Worm (Caenorhabditis elegans): ENCODE data around the gene B0238.12.

Gene B0238.12

ce11 chrV:5303389-5303788, 37.7 kb downstream of the B0238.12 start, which contains the start of gene ncx-2:
Gene ncx-2 (plus strand): TSS chrV:5303689.
- no peak for TF ChIP-seq ceh-82 (tag; optimal IDR thresholded peaks at IDR 0.05)
- no peak for TF ChIP-seq hmg-11 (tag; optimal IDR thresholded peaks at IDR 0.05)
- TF ChIP-seq pha-4 (tag; optimal IDR thresholded peaks at IDR 0.05), result no peak
- TF ChIP-seq ZK546.5 (tag; optimal IDR thresholded peaks at IDR 0.05), result no peak

ce11 chrV:5304366-5304765, 38.7 kb downstream of the B0238.12 start:
- no peak for TF ChIP-seq unc-39 (tag; optimal IDR thresholded peaks at IDR 0.05)
- TF ChIP-seq zag-1 (tag; optimal IDR thresholded peaks at IDR 0.05), result no peak
- no peak for TF ChIP-seq skn-1 (tag; optimal IDR thresholded peaks at IDR 0.05)
- no peak for TF ChIP-seq mml-1 (tag; optimal IDR thresholded peaks at IDR 0.05)
- no peak for TF ChIP-seq elt-2 (tag; optimal IDR thresholded peaks at IDR 0.05)
- TF ChIP-seq unc-62 (GFP tag; optimal IDR thresholded peaks at IDR 0.05), result no peak
- no peak for TF ChIP-seq nhr-237 (tag; optimal IDR thresholded peaks at IDR 0.05)
- no peak for TF ChIP-seq sea-2 (GFP tag; optimal IDR thresholded peaks at IDR 0.05)
- TF ChIP-seq ceh-9 (tag; optimal IDR thresholded peaks at IDR 0.05), result no peak
- TF ChIP-seq ztf-11 (tag; optimal IDR thresholded peaks at IDR 0.05), result no peak
- TF ChIP-seq nhr-28 (tag; optimal IDR thresholded peaks at IDR 0.05), result no peak
- TF ChIP-seq ama-1 (optimal IDR thresholded peaks at IDR 0.05), result no peak

ce11 chrV:5311635-5312034, 46.0 kb downstream of the B0238.12 start, which contains the start of gene C10G8.4:
Gene C10G8.4 (plus strand): TSS chrV:5311935.
- TF ChIP-seq ZK546.5 (tag; optimal IDR thresholded peaks at IDR 0.05) (no peak), elt-2 (tag; optimal IDR thresholded peaks at IDR 0.05) (no peak), eor-1 (tag; optimal IDR thresholded peaks at IDR 0.05) (no peak), fos-1 (tag; optimal IDR thresholded peaks at IDR 0.05) (no peak), hmg-11 (tag; optimal IDR thresholded peaks at IDR 0.05) (no peak), zag-1 (tag; optimal IDR thresholded peaks at IDR 0.05) (no peak), ceh-16 (tag; optimal IDR thresholded peaks at IDR 0.05) (no peak), nhr-43 (tag; optimal IDR thresholded peaks at IDR 0.05; ENCODE audit: poor library complexity, severe bottlenecking) (no peak), snpc-4 (tag; optimal IDR thresholded peaks at IDR 0.05) (no peak), nhr-12 (tag; optimal IDR thresholded peaks at IDR 0.05) (no peak), nhr-25 (tag; optimal IDR thresholded peaks at IDR 0.05) (no peak), mml-1 (tag; optimal IDR thresholded peaks at IDR 0.05) (no peak)

ce11 chrV:5312453-5312852, 46.8 kb downstream of the B0238.12 start, which contains the start of gene C10G8.3:
Gene C10G8.3 (plus strand): TSS chrV:5312753.
- no peak for TF ChIP-seq unc-62 (GFP tag; optimal IDR thresholded peaks at IDR 0.05)
- no peak for TF ChIP-seq eor-1 (tag; optimal IDR thresholded peaks at IDR 0.05)
- TF ChIP-seq ceh-16 (tag; optimal IDR thresholded peaks at IDR 0.05), result no peak
- TF ChIP-seq nhr-23 (tag; optimal IDR thresholded peaks at IDR 0.05), result no peak

- no peak for TF ChIP-seq fkh-10 (GFP tag; optimal IDR thresholded peaks at IDR 0.05)
- TF ChIP-seq lin-39 (tag; optimal IDR thresholded peaks at IDR 0.05), result no peak
- TF ChIP-seq zag-1 (tag; optimal IDR thresholded peaks at IDR 0.05), result no peak
- TF ChIP-seq ZK546.5 (tag; optimal IDR thresholded peaks at IDR 0.05), result no peak
These were observed 48.5 kb downstream of the B0238.12 start, which contains the start of gene C10G8.2 for ce11 chrV:5314104-5314503. Gene C10G8.2 (plus strand): TSS chrV:5314404.

- no peak for TF ChIP-seq fkh-2 (tag; optimal IDR thresholded peaks at IDR 0.05)
- no peak for TF ChIP-seq nhr-237 (tag; optimal IDR thresholded peaks at IDR 0.05)
- TF ChIP-seq zag-1 (tag; optimal IDR thresholded peaks at IDR 0.05), result no peak
- no peak for TF ChIP-seq skn-1 (tag; optimal IDR thresholded peaks at IDR 0.05)
- no peak for TF ChIP-seq elt-1 (tag; optimal IDR thresholded peaks at IDR 0.05)
- no peak for TF ChIP-seq unc-39 (tag; optimal IDR thresholded peaks at IDR 0.05)
- no peak for TF ChIP-seq unc-62 (GFP tag; optimal IDR thresholded peaks at IDR 0.05)
- TF ChIP-seq fkh-10 (GFP tag; optimal IDR thresholded peaks at IDR 0.05), result no peak
- no peak for TF ChIP-seq hmg-11 (tag; optimal IDR thresholded peaks at IDR 0.05)
- TF ChIP-seq tbx-2 (tag; optimal IDR thresholded peaks at IDR 0.05), result no peak
- TF ChIP-seq nhr-11 (tag; optimal IDR thresholded peaks at IDR 0.05), result no peak
- no peak for TF ChIP-seq aly-2 (tag; optimal IDR thresholded peaks at IDR 0.05)
- no peak for TF ChIP-seq ama-1 (optimal IDR thresholded peaks at IDR 0.05)
- no peak for TF ChIP-seq jun-1 (tag; optimal IDR thresholded peaks at IDR 0.05)
- TF ChIP-seq ceh-82 (tag; optimal IDR thresholded peaks at IDR 0.05), result no peak
- no peak for TF ChIP-seq nhr-25 (tag; optimal IDR thresholded peaks at IDR 0.05)
- no peak for TF ChIP-seq nhr-76 (tag; optimal IDR thresholded peaks at IDR 0.05)
These were observed 52.7 kb downstream of the B0238.12 start for ce11 chrV:5318349-5318748.
